Fruit fly (Drosophila melanogaster) whole organism, embryonic: ENCODE data around the gene CG10383.

ENCODE experiments used
- Atf6 ChIP-seq: fragments of 200-800 bp; sonication (Bioruptor generic); IDR thresholded peaks from 2 replicates; pipeline ENCODE4 v1.3.6; 2022; ENCODE audit warnings: missing biosample characterization, missing genetic modification characterization
- Bteb2 ChIP-seq: fragments of 200-800 bp; sonication (Bioruptor generic); optimal IDR thresholded peaks from 2 replicates; lab custom pipeline; 2016; ENCODE audit warnings: missing biosample characterization, missing genetic modification characterization
- CG10565 ChIP-seq: fragments of 200-800 bp; sonication (Bioruptor generic); optimal IDR thresholded peaks from 3 replicates; lab custom pipeline; 2016; ENCODE audit warnings: missing biosample characterization, mild to moderate bottlenecking, missing genetic modification characterization
- CG11695 ChIP-seq: fragments of 200-800 bp; sonication (Bioruptor generic); IDR thresholded peaks from 3 replicates; pipeline ENCODE4 v1.3.6; 2022; ENCODE audit warnings: missing biosample characterization, missing genetic modification characterization
- CG12769 ChIP-seq: fragments of 200-800 bp; sonication (Bioruptor generic); optimal IDR thresholded peaks from 2 replicates; lab custom pipeline; 2019; ENCODE audit warnings: missing biosample characterization, mild to moderate bottlenecking, missing genetic modification characterization, moderate library complexity
- CG13287 ChIP-seq: fragments of 200-800 bp; sonication (Bioruptor generic); IDR thresholded peaks from 2 replicates; pipeline ENCODE4 v1.3.6; 2022; ENCODE audit warnings: missing biosample characterization, missing genetic modification characterization; ENCODE audit not compliant: partially characterized antibody
- CG13424 ChIP-seq: fragments of 200-800 bp; sonication (Bioruptor generic); optimal IDR thresholded peaks from 2 replicates; lab custom pipeline; 2019; ENCODE audit warnings: missing biosample characterization, mild to moderate bottlenecking, missing genetic modification characterization, moderate library complexity
- CG14965 ChIP-seq: fragments of 200-800 bp; sonication (Bioruptor generic); optimal IDR thresholded peaks from 2 replicates; lab custom pipeline; 2016; ENCODE audit warnings: missing biosample characterization, missing genetic modification characterization, borderline replicate concordance
- CG15269 ChIP-seq: fragments of 200-800 bp; sonication (Bioruptor generic); optimal IDR thresholded peaks from 2 replicates; lab custom pipeline; 2018; ENCODE audit warnings: missing biosample characterization, mild to moderate bottlenecking, missing genetic modification characterization, moderate library complexity
- CG15696 ChIP-seq: fragments of 200-800 bp; sonication (Bioruptor generic); optimal IDR thresholded peaks from 2 replicates; lab custom pipeline; 2019; ENCODE audit warnings: missing biosample characterization, mild to moderate bottlenecking, missing genetic modification characterization, moderate library complexity
- CG17385 ChIP-seq: fragments of 200-800 bp; sonication (Bioruptor generic); optimal IDR thresholded peaks from 3 replicates; lab custom pipeline; 2018; ENCODE audit warnings: missing biosample characterization, mild to moderate bottlenecking, missing genetic modification characterization
- CG2129 ChIP-seq: fragments of 200-800 bp; sonication (Bioruptor generic); IDR thresholded peaks from 2 replicates; pipeline ENCODE4 v1.3.6; 2022; ENCODE audit warnings: missing biosample characterization, missing genetic modification characterization; ENCODE audit not compliant: partially characterized antibody
- CG2199 ChIP-seq: fragments of 200-800 bp; sonication (Bioruptor generic); IDR thresholded peaks from 3 replicates; pipeline ENCODE4 v1.3.6; 2022; ENCODE audit warnings: missing biosample characterization, missing genetic modification characterization
- CG2202 ChIP-seq: fragments of 200-800 bp; sonication (Bioruptor generic); optimal IDR thresholded peaks from 2 replicates; lab custom pipeline; 2018; ENCODE audit warnings: missing biosample characterization, mild to moderate bottlenecking, missing genetic modification characterization
- CG32772 ChIP-seq: fragments of 200-800 bp; sonication (Bioruptor generic); IDR thresholded peaks from 2 replicates; pipeline ENCODE4 v1.3.6; 2022; ENCODE audit warnings: missing biosample characterization, missing genetic modification characterization
- CG4707 ChIP-seq: fragments of 200-800 bp; sonication (Bioruptor generic); optimal IDR thresholded peaks from 2 replicates; lab custom pipeline; 2018; ENCODE audit warnings: missing biosample characterization, mild to moderate bottlenecking, missing genetic modification characterization, moderate library complexity
- CG6654 ChIP-seq: fragments of 200-800 bp; sonication (Bioruptor generic); optimal IDR thresholded peaks from 2 replicates; lab custom pipeline; 2017; ENCODE audit warnings: missing biosample characterization, mild to moderate bottlenecking, missing genetic modification characterization
- CG6689 ChIP-seq: fragments of 200-800 bp; sonication (Bioruptor generic); IDR thresholded peaks from 2 replicates; pipeline ENCODE4 v1.3.6; 2022; ENCODE audit warnings: missing biosample characterization, missing genetic modification characterization
- CG8478 ChIP-seq: fragments of >200 bp; optimal IDR thresholded peaks from 2 replicates; lab custom pipeline; 2018
- Dek ChIP-seq: fragments of 200-800 bp; sonication (Bioruptor generic); optimal IDR thresholded peaks from 3 replicates; lab custom pipeline; 2019; ENCODE audit warnings: missing biosample characterization, mild to moderate bottlenecking, missing genetic modification characterization, moderate library complexity
- Doc2 ChIP-seq: fragments of 200-800 bp; sonication (Bioruptor generic); IDR thresholded peaks from 2 replicates; pipeline ENCODE4 v1.3.6; 2022; ENCODE audit warnings: missing biosample characterization, missing genetic modification characterization
- Doc3 ChIP-seq: fragments of 200-800 bp; sonication (Bioruptor generic); IDR thresholded peaks from 3 replicates; pipeline ENCODE4 v1.3.6; 2022; ENCODE audit warnings: missing biosample characterization, missing genetic modification characterization; ENCODE audit not compliant: partially characterized antibody
- E2f1 ChIP-seq: fragments of 200-800 bp; sonication (Bioruptor generic); IDR thresholded peaks from 2 replicates; pipeline ENCODE4 v1.3.6; 2022; ENCODE audit warnings: missing biosample characterization, missing genetic modification characterization
- E2f2 ChIP-seq: fragments of 200-800 bp; sonication (Bioruptor generic); IDR thresholded peaks from 2 replicates; pipeline ENCODE4 v1.3.6; 2022; ENCODE audit warnings: missing biosample characterization, missing genetic modification characterization
- Fer1 ChIP-seq: fragments of 200-800 bp; sonication (Bioruptor generic); optimal IDR thresholded peaks from 2 replicates; lab custom pipeline; 2017; ENCODE audit warnings: missing biosample characterization, mild to moderate bottlenecking, missing genetic modification characterization
- Fer2 ChIP-seq: fragments of 200-800 bp; sonication (Bioruptor generic); optimal IDR thresholded peaks from 2 replicates; lab custom pipeline; 2018; ENCODE audit warnings: missing biosample characterization, mild to moderate bottlenecking, missing genetic modification characterization, moderate library complexity
- Mrtf ChIP-seq: fragments of 200-800 bp; sonication (Bioruptor generic); IDR thresholded peaks from 3 replicates; pipeline ENCODE4 v1.3.6; 2022; ENCODE audit warnings: missing biosample characterization, missing genetic modification characterization
- Oli ChIP-seq: fragments of 200-800 bp; sonication (Bioruptor generic); optimal IDR thresholded peaks from 2 replicates; lab custom pipeline; 2018; ENCODE audit warnings: missing biosample characterization, mild to moderate bottlenecking, missing genetic modification characterization, moderate library complexity
- Rfx ChIP-seq: fragments of 200-800 bp; sonication (Bioruptor generic); IDR thresholded peaks from 2 replicates; pipeline ENCODE4 v1.3.6; 2022; ENCODE audit warnings: missing biosample characterization, missing genetic modification characterization
- Stat92E ChIP-seq, 3 experiments: fragments of >200 bp in 2 of 3; fragments of 200-800 bp in 1 of 3; sonication (Bioruptor generic) in 1 of 3; optimal IDR thresholded peaks; 2 replicates each; lab custom pipeline; 2017 to 2019; ENCODE audit warnings: missing biosample characterization in 3 of 3, missing genetic modification characterization in 3 of 3, mild to moderate bottlenecking in 1 of 3, moderate library complexity in 1 of 3
- ac ChIP-seq: fragments of 200-800 bp; sonication (Bioruptor generic); optimal IDR thresholded peaks from 3 replicates; lab custom pipeline; 2017; ENCODE audit warnings: missing biosample characterization, mild to moderate bottlenecking, missing genetic modification characterization
- ci ChIP-seq: fragments of 200-800 bp; sonication (Bioruptor generic); IDR thresholded peaks from 3 replicates; pipeline ENCODE4 v1.3.6; 2022; ENCODE audit warnings: missing biosample characterization, missing genetic modification characterization
- fd96Cb ChIP-seq: fragments of 200-800 bp; sonication (Bioruptor generic); optimal IDR thresholded peaks from 2 replicates; lab custom pipeline; 2018; ENCODE audit warnings: missing biosample characterization, mild to moderate bottlenecking, missing genetic modification characterization, moderate library complexity
- fu2 ChIP-seq: fragments of 200-800 bp; sonication (Bioruptor generic); optimal IDR thresholded peaks from 2 replicates; lab custom pipeline; 2016; ENCODE audit warnings: missing biosample characterization, missing genetic modification characterization
- gcm ChIP-seq: fragments of 200-800 bp; sonication (Bioruptor generic); optimal IDR thresholded peaks from 2 replicates; lab custom pipeline; 2019; ENCODE audit warnings: missing biosample characterization, mild to moderate bottlenecking, missing genetic modification characterization, moderate library complexity
- grau ChIP-seq: fragments of 200-800 bp; optimal IDR thresholded peaks from 3 replicates; lab custom pipeline; 2019; ENCODE audit warnings: missing biosample characterization, mild to moderate bottlenecking, missing genetic modification characterization, moderate library complexity
- inv ChIP-seq: fragments of 200-800 bp; sonication (Bioruptor generic); IDR thresholded peaks from 2 replicates; pipeline ENCODE4 v1.3.6; 2022; ENCODE audit warnings: missing biosample characterization, missing genetic modification characterization; ENCODE audit not compliant: partially characterized antibody
- jigr1 ChIP-seq: fragments of 200-800 bp; sonication (Bioruptor generic); IDR thresholded peaks from 3 replicates; pipeline ENCODE4 v1.3.6; 2022; ENCODE audit warnings: missing biosample characterization, missing genetic modification characterization
- jing ChIP-seq: fragments of 200-800 bp; sonication (Bioruptor generic); optimal IDR thresholded peaks from 2 replicates; lab custom pipeline; 2018; ENCODE audit warnings: missing biosample characterization, mild to moderate bottlenecking, missing genetic modification characterization
- kah ChIP-seq: fragments of 200-800 bp; sonication (Bioruptor generic); optimal IDR thresholded peaks from 2 replicates; lab custom pipeline; 2018; ENCODE audit warnings: missing biosample characterization, mild to moderate bottlenecking, missing genetic modification characterization
- lov ChIP-seq, 2 experiments: fragments of 200-800 bp in 1 of 2; fragments of >200 bp in 1 of 2; sonication (Bioruptor generic) in 1 of 2; IDR thresholded peaks in 1 of 2; optimal IDR thresholded peaks in 1 of 2; 2 replicates in 1 of 2; 3 replicates in 1 of 2; pipeline versions ENCODE4 v1.3.6 to Lab custom; 2017 to 2022; ENCODE audit warnings: missing biosample characterization in 1 of 2, missing genetic modification characterization in 1 of 2
- luna ChIP-seq: fragments of 200-800 bp; sonication (Bioruptor generic); optimal IDR thresholded peaks from 2 replicates; lab custom pipeline; 2016; ENCODE audit warnings: missing biosample characterization, missing genetic modification characterization
- oc ChIP-seq: fragments of 200-800 bp; sonication (Bioruptor generic); optimal IDR thresholded peaks from 2 replicates; lab custom pipeline; 2018; ENCODE audit warnings: missing biosample characterization, mild to moderate bottlenecking, missing genetic modification characterization, moderate library complexity
- odd ChIP-seq: fragments of 200-800 bp; sonication (Bioruptor generic); optimal IDR thresholded peaks from 2 replicates; lab custom pipeline; 2017; ENCODE audit warnings: missing biosample characterization, mild to moderate bottlenecking, missing genetic modification characterization
- pb ChIP-seq: fragments of 200-800 bp; sonication (Bioruptor generic); optimal IDR thresholded peaks from 3 replicates; lab custom pipeline; 2016; ENCODE audit warnings: missing biosample characterization, missing genetic modification characterization
- pnt ChIP-seq: fragments of 200-800 bp; sonication (Bioruptor generic); optimal IDR thresholded peaks from 3 replicates; lab custom pipeline; 2016; ENCODE audit warnings: missing biosample characterization, missing genetic modification characterization
- rib ChIP-seq: fragments of 200-800 bp; sonication (Bioruptor generic); IDR thresholded peaks from 2 replicates; pipeline ENCODE4 v1.3.6; 2022; ENCODE audit warnings: missing biosample characterization, missing genetic modification characterization
- run ChIP-seq: fragments of 200-800 bp; sonication (Bioruptor generic); optimal IDR thresholded peaks from 3 replicates; lab custom pipeline; 2018; ENCODE audit warnings: missing biosample characterization, mild to moderate bottlenecking, missing genetic modification characterization
- sqz ChIP-seq: fragments of 200-800 bp; sonication (Bioruptor generic); optimal IDR thresholded peaks from 3 replicates; lab custom pipeline; 2018; ENCODE audit warnings: missing biosample characterization, mild to moderate bottlenecking, missing genetic modification characterization
- tna ChIP-seq: fragments of 200-800 bp; sonication (Bioruptor generic); IDR thresholded peaks from 2 replicates; pipeline ENCODE4 v1.3.6; 2022; ENCODE audit warnings: missing biosample characterization, missing genetic modification characterization; ENCODE audit not compliant: partially characterized antibody
- trh ChIP-seq: fragments of 200-800 bp; sonication (Bioruptor generic); optimal IDR thresholded peaks from 2 replicates; lab custom pipeline; 2016; ENCODE audit warnings: missing biosample characterization, missing genetic modification characterization

The CG10383 gene

dm6 chr2L:18689376-18689775 lies 6.0 kb downstream of the CG10383 start, which contains the start of gene CG10336 (continued):
- peak; percentile 91 for TF ChIP-seq E2f2 (GFP tag; lab: Robert Waterston, UW)
- TF ChIP-seq Mrtf (GFP tag; lab: Robert Waterston, UW) = no peak
- TF ChIP-seq luna (GFP tag; lab: Kevin White, UChicago) = no peak
- TF ChIP-seq E2f1 (GFP tag; lab: Robert Waterston, UW) = peak; percentile 93
- TF ChIP-seq CG2129 = peak; percentile 42
- no peak for TF ChIP-seq CG6689
- TF ChIP-seq oc (tag; lab: Kevin White, UChicago) = no peak
- peak; percentile 54 for TF ChIP-seq Doc3 (GFP tag; lab: Robert Waterston, UW)
- no peak for TF ChIP-seq pb (GFP tag; lab: Kevin White, UChicago)
- TF ChIP-seq ci (GFP tag; lab: Robert Waterston, UW) = no peak
- TF ChIP-seq CG6654 (GFP tag; lab: Kevin White, UChicago) = no peak
- TF ChIP-seq jing (GFP tag; lab: Kevin White, UChicago) = no peak
- no peak for TF ChIP-seq jigr1 (GFP tag; lab: Robert Waterston, UW)
- TF ChIP-seq CG4707 (GFP tag; lab: Kevin White, UChicago) = no peak
- no peak for TF ChIP-seq CG8478 (lab: Kevin White, UChicago)
- peak; percentile 60 for TF ChIP-seq CG13287 (GFP tag; lab: Robert Waterston, UW)
- no peak for TF ChIP-seq CG2199 (GFP tag; lab: Robert Waterston, UW)
- no peak for TF ChIP-seq CG11695 (GFP tag; lab: Robert Waterston, UW)
- peak; percentile 99 for TF ChIP-seq CG17385 (GFP tag; lab: Kevin White, UChicago)
- TF ChIP-seq Rfx = peak; percentile 18; the same call in 1 of the 2 replicates
- TF ChIP-seq ac (GFP tag; lab: Kevin White, UChicago) = no peak
- no peak for TF ChIP-seq rib (GFP tag; lab: Robert Waterston, UW)
- TF ChIP-seq Doc2 (GFP tag; lab: Robert Waterston, UW) = no peak
- no peak for TF ChIP-seq CG32772
- no peak for TF ChIP-seq Atf6 (GFP tag; lab: Robert Waterston, UW)
- TF ChIP-seq run (tag; lab: Kevin White, UChicago) = no peak
- TF ChIP-seq CG15269 (tag; lab: Kevin White, UChicago) = no peak
- TF ChIP-seq gcm (GFP tag; lab: Kevin White, UChicago) = no peak
- TF ChIP-seq trh (GFP tag; lab: Kevin White, UChicago) = no peak
- no peak for TF ChIP-seq pnt (GFP tag; lab: Kevin White, UChicago)
- TF ChIP-seq grau (tag; lab: Kevin White, UChicago) = no peak
- TF ChIP-seq Oli = no peak
- TF ChIP-seq fu2 (GFP tag; lab: Kevin White, UChicago) = no peak
- TF ChIP-seq Fer2 = no peak
- TF ChIP-seq sqz (GFP tag; lab: Kevin White, UChicago) = peak; percentile 33
- peak; percentile 61 for TF ChIP-seq inv (GFP tag; lab: Robert Waterston, UW)
- TF ChIP-seq CG2202 (tag; lab: Kevin White, UChicago) = no peak
- no peak for TF ChIP-seq odd
- no peak; the same call in 1 of the 2 replicates for TF ChIP-seq tna
- TF ChIP-seq CG14965 (GFP tag; lab: Kevin White, UChicago) = no peak
- TF ChIP-seq Dek (tag; lab: Kevin White, UChicago) = no peak
- TF ChIP-seq CG12769 = no peak
- TF ChIP-seq CG15696 (tag; lab: Kevin White, UChicago) = no peak
- no peak for TF ChIP-seq Stat92E (GFP tag; optimal IDR thresholded peaks at IDR 0.05; lab: Kevin White, UChicago)
- no peak for TF ChIP-seq Fer1 (GFP tag; lab: Kevin White, UChicago)
- no peak for TF ChIP-seq Bteb2 (GFP tag; lab: Kevin White, UChicago)
- TF ChIP-seq fd96Cb (tag; lab: Kevin White, UChicago) = no peak
- TF ChIP-seq CG10565 (GFP tag; lab: Kevin White, UChicago) = no peak
- no peak for TF ChIP-seq CG13424 (tag; lab: Kevin White, UChicago)
- TF ChIP-seq lov (optimal IDR thresholded peaks at IDR 0.05; lab: Kevin White, UChicago) = no peak
- no peak for TF ChIP-seq lov (GFP tag; IDR thresholded peaks at IDR 0.05; lab: Robert Waterston, UW)
- no peak for TF ChIP-seq kah
